Worm (Caenorhabditis elegans) whole organism, L1 larva: ENCODE measurements around the gene C36E6.8.

ENCODE experiments used
- ama-1 ChIP-seq: fragments of 150-350 bp; optimal IDR thresholded peaks from 2 replicates; lab custom pipeline; 2014
- egl-27 ChIP-seq, 2 experiments: fragments of 150-350 bp in 1 of 2; sonication (generic microtip); optimal IDR thresholded peaks; 3 replicates each; lab custom pipeline; 2017 to 2018; ENCODE audit warnings: missing biosample characterization in 2 of 2, missing genetic modification characterization in 2 of 2, missing genetic modification reagents in 2 of 2
- jun-1 ChIP-seq: fragments of 150-350 bp; optimal IDR thresholded peaks from 2 replicates; lab custom pipeline; 2014; ENCODE audit warnings: missing biosample characterization, missing genetic modification reagents, missing genetic modification characterization
- nhr-28 ChIP-seq: fragments of 150-350 bp; optimal IDR thresholded peaks from 2 replicates; lab custom pipeline; 2014; ENCODE audit warnings: missing biosample characterization, missing genetic modification characterization

DNA sequence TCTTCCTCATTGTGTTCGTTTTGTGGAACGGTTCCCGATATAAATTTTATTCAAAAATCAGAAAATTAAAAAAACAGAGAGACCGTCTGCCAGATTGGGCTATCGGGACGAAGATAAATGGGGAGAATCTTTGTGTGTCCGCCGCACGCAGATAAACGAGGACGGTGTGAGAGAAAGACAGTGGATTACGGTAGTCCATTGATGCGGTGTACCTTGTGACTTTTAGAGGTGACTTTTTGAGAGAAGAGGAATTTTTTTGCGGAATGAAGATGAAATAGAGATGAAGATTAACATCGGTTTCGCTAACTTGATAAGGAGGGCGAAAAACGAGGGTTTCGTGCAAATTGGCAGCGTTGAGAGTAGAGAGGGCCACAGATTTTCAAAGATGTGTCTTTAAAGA, 10.7 kb upstream of the C36E6.8 start:
- TF ChIP-seq egl-27 (tag; optimal IDR thresholded peaks at IDR 0.05; lab: Kevin White, UChicago) (no peak), ama-1 (lab: Kevin White, UChicago) (no peak), jun-1 (tag; lab: Kevin White, UChicago) (no peak), nhr-28 (no peak)
